Fruit fly (Drosophila melanogaster): ENCODE data around the gene CG42716.

CG42716 gene

DNA sequence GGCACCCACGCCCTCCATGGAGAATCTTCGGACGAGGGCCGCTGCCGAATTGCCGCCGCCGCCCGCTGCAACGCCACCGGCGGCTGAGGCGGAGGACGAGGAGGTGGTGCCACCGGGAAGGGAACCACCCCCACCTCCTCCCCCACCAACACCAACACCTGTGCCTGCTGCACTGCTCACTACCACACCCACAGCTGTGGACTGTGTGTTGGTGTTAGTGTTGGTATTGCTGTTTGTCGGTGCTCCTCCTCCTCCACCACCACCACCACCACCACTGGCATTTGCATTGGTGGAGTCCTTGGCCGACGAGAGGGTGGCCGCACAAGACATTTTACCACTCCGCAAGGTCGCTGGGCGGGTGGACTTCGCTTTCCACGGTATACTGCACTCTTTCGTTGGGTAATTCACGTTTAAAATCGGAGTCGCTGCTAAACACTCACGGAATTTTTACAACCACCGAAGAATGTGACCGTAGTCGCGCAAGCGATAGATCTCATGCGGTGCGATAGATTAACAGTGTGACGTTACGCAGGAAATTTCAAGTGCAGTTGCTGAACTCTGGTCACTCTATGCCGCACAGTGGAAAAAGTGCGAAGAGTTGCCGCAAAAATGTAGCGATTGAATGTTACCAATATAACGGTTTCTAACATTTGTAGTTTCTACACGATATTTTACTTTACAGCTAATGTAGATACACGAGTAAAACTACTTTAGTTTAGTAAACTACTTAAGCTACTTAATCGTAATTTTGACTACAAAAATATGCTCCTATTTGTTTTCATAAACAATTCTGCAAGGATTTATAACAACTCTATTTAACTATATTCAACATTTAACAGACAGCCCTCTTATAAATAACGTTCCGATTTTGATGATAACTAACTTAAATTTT, 22.0 kb upstream of the CG42716 start, which contains the start of gene mib1:
Gene mib1 (minus strand): TSS at position 494 of the 892 bp plus-strand sequence.
- no peak for TF ChIP-seq toe (GFP tag; optimal IDR thresholded peaks at IDR 0.05)
- TF ChIP-seq ovo (GFP tag; optimal IDR thresholded peaks at IDR 0.05): peak; percentile 44
- TF ChIP-seq CG11617 (GFP tag; optimal IDR thresholded peaks at IDR 0.05): peak; percentile 5
- peak; percentile 29 for TF ChIP-seq CG7101 (tag; optimal IDR thresholded peaks at IDR 0.05)
- TF ChIP-seq tj (GFP tag; optimal IDR thresholded peaks at IDR 0.05): peak; percentile 22
- TF ChIP-seq CG12768 (GFP tag; optimal IDR thresholded peaks at IDR 0.05): peak; percentile 31
- peak; percentile 76 for TF ChIP-seq cic (GFP tag; optimal IDR thresholded peaks at IDR 0.05)
- peak; percentile 53 for TF ChIP-seq pad (GFP tag; optimal IDR thresholded peaks at IDR 0.05)
- TF ChIP-seq CG5204 (GFP tag; optimal IDR thresholded peaks at IDR 0.05): no peak
- peak; percentile 40 for TF ChIP-seq CG14711 (tag; optimal IDR thresholded peaks at IDR 0.05)
- peak; percentile 30 for TF ChIP-seq Mnt (GFP tag; optimal IDR thresholded peaks at IDR 0.05)
- peak; percentile 31 for TF ChIP-seq Hr96 (GFP tag; optimal IDR thresholded peaks at IDR 0.05)
- no peak for TF ChIP-seq CG33017 (tag; optimal IDR thresholded peaks at IDR 0.05)
- TF ChIP-seq bab1 (GFP tag; optimal IDR thresholded peaks at IDR 0.05): peak; percentile 71

- TF ChIP-seq Hr96 (GFP tag; optimal IDR thresholded peaks at IDR 0.05): no peak
Measured at dm6 chr3L:16012315-16012950, 21.1 kb upstream of the CG42716 start.

DNA sequence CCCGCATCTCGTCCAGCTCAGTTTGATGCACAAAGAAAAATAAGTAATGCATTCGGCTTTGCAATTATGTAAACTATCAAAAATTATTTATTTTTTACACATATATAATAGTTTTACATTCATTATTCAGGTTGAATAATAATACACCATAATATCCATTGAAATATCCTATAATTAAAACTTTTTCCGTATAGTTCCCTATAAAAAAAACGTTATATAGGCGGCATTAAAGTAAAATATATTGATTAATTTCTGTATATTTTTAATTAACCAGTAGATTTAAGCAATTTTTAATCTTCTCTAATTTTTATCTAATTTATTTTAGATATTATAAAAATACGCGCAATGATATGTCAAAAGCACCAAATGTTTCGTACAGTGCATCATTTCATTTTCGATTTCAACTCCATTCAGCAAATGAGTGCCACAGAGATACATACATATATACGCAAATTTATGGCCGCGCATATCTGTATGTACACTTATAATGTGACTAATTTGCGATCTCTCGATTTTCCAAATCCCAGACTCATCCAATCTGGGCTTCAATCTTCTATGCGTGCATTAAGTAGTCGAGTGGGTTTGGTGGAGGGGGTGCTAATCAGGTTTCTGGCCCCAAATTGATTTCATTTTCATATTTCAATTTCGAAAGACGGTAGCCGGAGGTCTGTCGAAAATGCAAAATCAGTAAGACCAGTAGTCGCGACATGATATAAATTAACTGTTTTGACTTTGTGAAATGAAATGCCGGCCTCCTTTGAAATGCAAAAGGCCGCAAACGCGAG, 20.2 kb upstream of the CG42716 start:
- TF ChIP-seq kay (GFP tag; ENCODE audit: borderline replicate concordance): no peak
- TF ChIP-seq pad (GFP tag; optimal IDR thresholded peaks at IDR 0.05): no peak
- no peak for TF ChIP-seq CG7045 (GFP tag; optimal IDR thresholded peaks at IDR 0.05)
- TF ChIP-seq Hr96 (GFP tag; optimal IDR thresholded peaks at IDR 0.05): no peak
- TF ChIP-seq CG1620 (GFP tag; optimal IDR thresholded peaks at IDR 0.05): no peak

dm6 chr3L:16014515-16014914, 19.1 kb upstream of the CG42716 start:
- TF ChIP-seq Clk (GFP tag; optimal IDR thresholded peaks at IDR 0.05): no peak
- TF ChIP-seq CG33017 (tag; optimal IDR thresholded peaks at IDR 0.05): no peak
- TF ChIP-seq CG12768 (GFP tag; optimal IDR thresholded peaks at IDR 0.05): no peak
- TF ChIP-seq bab1 (GFP tag; optimal IDR thresholded peaks at IDR 0.05): no peak
- no peak for TF ChIP-seq CG14711 (tag; optimal IDR thresholded peaks at IDR 0.05)
- no peak for TF ChIP-seq Mnt (GFP tag; optimal IDR thresholded peaks at IDR 0.05)
- no peak for TF ChIP-seq ovo (GFP tag; optimal IDR thresholded peaks at IDR 0.05)
- no peak for TF ChIP-seq toe (GFP tag; optimal IDR thresholded peaks at IDR 0.05)
- TF ChIP-seq cic (GFP tag; optimal IDR thresholded peaks at IDR 0.05): no peak
- no peak for TF ChIP-seq tj (GFP tag; optimal IDR thresholded peaks at IDR 0.05)
- no peak for TF ChIP-seq kay (GFP tag; ENCODE audit: borderline replicate concordance)
- TF ChIP-seq Hr96 (GFP tag; optimal IDR thresholded peaks at IDR 0.05): no peak
- no peak for TF ChIP-seq CG7101 (tag; optimal IDR thresholded peaks at IDR 0.05)

- TF ChIP-seq Clk (GFP tag; optimal IDR thresholded peaks at IDR 0.05) (no peak), Crg-1 (GFP tag; optimal IDR thresholded peaks at IDR 0.05) (no peak), bab1 (GFP tag; optimal IDR thresholded peaks at IDR 0.05) (no peak), CG12768 (GFP tag; optimal IDR thresholded peaks at IDR 0.05) (no peak), pad (GFP tag; optimal IDR thresholded peaks at IDR 0.05) (no peak), CG1620 (GFP tag; optimal IDR thresholded peaks at IDR 0.05) (no peak), kay (GFP tag; ENCODE audit: borderline replicate concordance) (no peak), CG14711 (tag; optimal IDR thresholded peaks at IDR 0.05) (no peak), toe (GFP tag; optimal IDR thresholded peaks at IDR 0.05) (no peak)
Measured at dm6 chr3L:16015765-16016760, 17.5 kb upstream of the CG42716 start.

- TF ChIP-seq CG11617 (GFP tag; optimal IDR thresholded peaks at IDR 0.05) (no peak), CG12768 (GFP tag; optimal IDR thresholded peaks at IDR 0.05) (no peak), ovo (GFP tag; optimal IDR thresholded peaks at IDR 0.05) (no peak), CG5204 (GFP tag; optimal IDR thresholded peaks at IDR 0.05) (no peak), tj (GFP tag; optimal IDR thresholded peaks at IDR 0.05) (no peak), CG1620 (GFP tag; optimal IDR thresholded peaks at IDR 0.05) (no peak), CG7045 (GFP tag; optimal IDR thresholded peaks at IDR 0.05) (no peak), Mnt (GFP tag; optimal IDR thresholded peaks at IDR 0.05) (no peak), Hr96 (GFP tag; optimal IDR thresholded peaks at IDR 0.05) (no peak), pad (GFP tag; optimal IDR thresholded peaks at IDR 0.05) (no peak), Clk (GFP tag; optimal IDR thresholded peaks at IDR 0.05) (no peak), bab1 (GFP tag; optimal IDR thresholded peaks at IDR 0.05) (no peak), Crg-1 (GFP tag; optimal IDR thresholded peaks at IDR 0.05) (no peak), CG7101 (tag; optimal IDR thresholded peaks at IDR 0.05) (no peak), CG33017 (tag; optimal IDR thresholded peaks at IDR 0.05) (no peak)
Measured at dm6 chr3L:16016911-16017310, 16.7 kb upstream of the CG42716 start.
